Fruit fly (Drosophila melanogaster) whole organism, embryonic: ENCODE measurements around the gene CG31468.

ENCODE experiments used
- B-H2 ChIP-seq: fragments of 200-800 bp; sonication (Bioruptor generic); optimal IDR thresholded peaks from 2 replicates; lab custom pipeline; 2018; ENCODE audit warnings: missing biosample characterization, mild to moderate bottlenecking, missing genetic modification characterization
- Bgb ChIP-seq: fragments of 200-800 bp; sonication (Bioruptor generic); IDR thresholded peaks from 2 replicates; pipeline ENCODE4 v1.3.6; 2022; ENCODE audit warnings: missing biosample characterization, missing genetic modification characterization; ENCODE audit not compliant: partially characterized antibody
- CG10321 ChIP-seq: fragments of 200-800 bp; sonication (Bioruptor generic); IDR thresholded peaks from 2 replicates; pipeline ENCODE4 v1.3.6; 2022; ENCODE audit warnings: missing biosample characterization, missing genetic modification characterization
- CG11504 ChIP-seq: fragments of 200-800 bp; sonication (Bioruptor generic); optimal IDR thresholded peaks from 3 replicates; lab custom pipeline; 2019; ENCODE audit warnings: missing biosample characterization, mild to moderate bottlenecking, missing genetic modification characterization, moderate library complexity
- CG12391 ChIP-seq: fragments of 200-800 bp; sonication (Bioruptor generic); optimal IDR thresholded peaks from 3 replicates; lab custom pipeline; 2018; ENCODE audit warnings: missing biosample characterization, mild to moderate bottlenecking, missing genetic modification characterization, moderate library complexity
- CG12659 ChIP-seq: fragments of 200-800 bp; sonication (Bioruptor generic); optimal IDR thresholded peaks from 3 replicates; lab custom pipeline; 2017; ENCODE audit warnings: mild to moderate bottlenecking, missing biosample characterization, missing genetic modification reagents, missing genetic modification characterization
- CG14441 ChIP-seq: fragments of 200-800 bp; sonication (Bioruptor generic); IDR thresholded peaks from 2 replicates; pipeline ENCODE4 v1.3.6; 2022; ENCODE audit warnings: missing biosample characterization, missing genetic modification characterization
- CG1832 ChIP-seq: fragments of 200-800 bp; sonication (Bioruptor generic); optimal IDR thresholded peaks from 2 replicates; lab custom pipeline; 2017; ENCODE audit warnings: missing biosample characterization, mild to moderate bottlenecking, missing genetic modification characterization, inconsistent platforms
- CG18619 ChIP-seq: fragments of 200-800 bp; sonication (Bioruptor generic); optimal IDR thresholded peaks from 3 replicates; lab custom pipeline; 2017; ENCODE audit warnings: missing biosample characterization, mild to moderate bottlenecking, missing genetic modification characterization
- CG32772 ChIP-seq: fragments of 200-800 bp; sonication (Bioruptor generic); IDR thresholded peaks from 2 replicates; pipeline ENCODE4 v1.3.6; 2022; ENCODE audit warnings: missing biosample characterization, missing genetic modification characterization
- CG3847 ChIP-seq: fragments of 200-800 bp; sonication (Bioruptor generic); IDR thresholded peaks from 2 replicates; pipeline ENCODE4 v1.3.6; 2022; ENCODE audit warnings: missing biosample characterization, missing genetic modification characterization
- CG4617 ChIP-seq: fragments of 200-800 bp; sonication (Bioruptor generic); optimal IDR thresholded peaks from 3 replicates; lab custom pipeline; 2016; ENCODE audit warnings: missing biosample characterization, missing genetic modification characterization, borderline replicate concordance
- CG4854 ChIP-seq: fragments of 200-800 bp; sonication (Bioruptor generic); optimal IDR thresholded peaks from 2 replicates; lab custom pipeline; 2016; ENCODE audit warnings: missing biosample characterization, missing genetic modification characterization, inconsistent platforms
- CG6254 ChIP-seq: fragments of 200-800 bp; sonication (Bioruptor generic); optimal IDR thresholded peaks from 3 replicates; lab custom pipeline; 2017; ENCODE audit warnings: mild to moderate bottlenecking, missing biosample characterization, missing genetic modification reagents, missing genetic modification characterization
- CG8281 ChIP-seq: fragments of 200-800 bp; sonication (Bioruptor generic); optimal IDR thresholded peaks from 2 replicates; lab custom pipeline; 2018; ENCODE audit warnings: missing biosample characterization, mild to moderate bottlenecking, missing genetic modification characterization, moderate library complexity
- CG8765 ChIP-seq: fragments of 200-800 bp; sonication (Bioruptor generic); IDR thresholded peaks from 2 replicates; pipeline ENCODE4 v1.3.6; 2022; ENCODE audit warnings: missing biosample characterization, missing genetic modification characterization
- CG9817 ChIP-seq: fragments of 200-800 bp; sonication (Bioruptor generic); optimal IDR thresholded peaks from 2 replicates; lab custom pipeline; 2018; ENCODE audit warnings: missing biosample characterization, mild to moderate bottlenecking, missing genetic modification characterization, moderate library complexity
- CoRest ChIP-seq: fragments of 200-800 bp; sonication (Bioruptor generic); optimal IDR thresholded peaks from 3 replicates; lab custom pipeline; 2018; ENCODE audit warnings: missing biosample characterization, mild to moderate bottlenecking, missing genetic modification characterization, moderate library complexity
- Deaf1 ChIP-seq: fragments of 200-800 bp; optimal IDR thresholded peaks from 3 replicates; lab custom pipeline; 2019; ENCODE audit warnings: missing biosample characterization, mild to moderate bottlenecking, missing genetic modification characterization, moderate library complexity
- Doc2 ChIP-seq: fragments of 200-800 bp; sonication (Bioruptor generic); IDR thresholded peaks from 2 replicates; pipeline ENCODE4 v1.3.6; 2022; ENCODE audit warnings: missing biosample characterization, missing genetic modification characterization
- Ets97D ChIP-seq: fragments of 200-800 bp; sonication (Bioruptor generic); optimal IDR thresholded peaks from 3 replicates; lab custom pipeline; 2016; ENCODE audit warnings: missing biosample characterization, missing genetic modification characterization
- HLH4C ChIP-seq: fragments of 200-800 bp; sonication (Bioruptor generic); IDR thresholded peaks from 3 replicates; pipeline ENCODE4 v1.3.6; 2022; ENCODE audit warnings: missing biosample characterization, missing genetic modification characterization; ENCODE audit not compliant: partially characterized antibody
- Meics ChIP-seq: fragments of 200-800 bp; sonication (Bioruptor generic); optimal IDR thresholded peaks from 2 replicates; lab custom pipeline; 2017; ENCODE audit warnings: missing biosample characterization, mild to moderate bottlenecking, missing genetic modification characterization
- Neu2 ChIP-seq: fragments of 200-800 bp; sonication (Bioruptor generic); optimal IDR thresholded peaks from 3 replicates; lab custom pipeline; 2016; ENCODE audit warnings: missing biosample characterization, missing genetic modification characterization, borderline replicate concordance
- Ravus ChIP-seq: fragments of 200-800 bp; sonication (Bioruptor generic); IDR thresholded peaks from 2 replicates; pipeline ENCODE4 v1.3.6; 2022; ENCODE audit warnings: missing biosample characterization, missing genetic modification characterization
- Sox102F ChIP-seq: fragments of 200-800 bp; sonication (Bioruptor generic); optimal IDR thresholded peaks from 2 replicates; lab custom pipeline; 2018; ENCODE audit warnings: missing biosample characterization, mild to moderate bottlenecking, missing genetic modification characterization, moderate library complexity
- Vsx1 ChIP-seq: fragments of 200-800 bp; sonication (Bioruptor generic); optimal IDR thresholded peaks from 2 replicates; lab custom pipeline; 2017; ENCODE audit warnings: missing biosample characterization, mild to moderate bottlenecking, missing genetic modification characterization, missing genetic modification reagents
- bigmax ChIP-seq: fragments of 200-800 bp; sonication (Bioruptor generic); optimal IDR thresholded peaks from 2 replicates; lab custom pipeline; 2018; ENCODE audit warnings: missing biosample characterization, mild to moderate bottlenecking, missing genetic modification characterization
- cas ChIP-seq: fragments of 200-800 bp; sonication (Bioruptor generic); IDR thresholded peaks from 2 replicates; pipeline ENCODE4 v1.3.6; 2022; ENCODE audit warnings: missing biosample characterization, missing genetic modification characterization
- ci ChIP-seq: fragments of 200-800 bp; sonication (Bioruptor generic); IDR thresholded peaks from 3 replicates; pipeline ENCODE4 v1.3.6; 2022; ENCODE audit warnings: missing biosample characterization, missing genetic modification characterization
- corto ChIP-seq: fragments of 200-800 bp; sonication (Bioruptor generic); optimal IDR thresholded peaks from 2 replicates; lab custom pipeline; 2016; ENCODE audit warnings: missing biosample characterization, mild to moderate bottlenecking, missing genetic modification characterization, moderate library complexity
- dimm ChIP-seq: fragments of 200-800 bp; sonication (Bioruptor generic); IDR thresholded peaks from 2 replicates; pipeline ENCODE4 v1.3.6; 2022; ENCODE audit warnings: missing biosample characterization, missing genetic modification characterization
- grau ChIP-seq: fragments of 200-800 bp; optimal IDR thresholded peaks from 3 replicates; lab custom pipeline; 2019; ENCODE audit warnings: missing biosample characterization, mild to moderate bottlenecking, missing genetic modification characterization, moderate library complexity
- gsb-n ChIP-seq: fragments of 200-800 bp; sonication (Bioruptor generic); optimal IDR thresholded peaks from 3 replicates; lab custom pipeline; 2018; ENCODE audit warnings: missing biosample characterization, mild to moderate bottlenecking, missing genetic modification characterization
- ham ChIP-seq: fragments of 200-800 bp; sonication (Bioruptor generic); IDR thresholded peaks from 2 replicates; pipeline ENCODE4 v1.3.6; 2022; ENCODE audit warnings: missing biosample characterization, missing genetic modification characterization
- lola ChIP-seq, 3 experiments: fragments of >200 bp in 2 of 3; fragments of 200-800 bp in 1 of 3; sonication (Bioruptor generic) in 1 of 3; optimal IDR thresholded peaks; 2 replicates each; lab custom pipeline; 2017 to 2019; ENCODE audit warnings: missing biosample characterization in 3 of 3, missing genetic modification characterization in 3 of 3, mild to moderate bottlenecking in 1 of 3, moderate library complexity in 1 of 3
- lov ChIP-seq, 2 experiments: fragments of 200-800 bp in 1 of 2; fragments of >200 bp in 1 of 2; sonication (Bioruptor generic) in 1 of 2; IDR thresholded peaks in 1 of 2; optimal IDR thresholded peaks in 1 of 2; 2 replicates in 1 of 2; 3 replicates in 1 of 2; pipeline versions ENCODE4 v1.3.6 to Lab custom; 2017 to 2022; ENCODE audit warnings: missing biosample characterization in 1 of 2, missing genetic modification characterization in 1 of 2
- mam ChIP-seq: fragments of 200-800 bp; sonication (Bioruptor generic); optimal IDR thresholded peaks from 3 replicates; lab custom pipeline; 2016; ENCODE audit warnings: missing biosample characterization, missing genetic modification characterization
- nau ChIP-seq: fragments of 200-800 bp; sonication (Bioruptor generic); optimal IDR thresholded peaks from 3 replicates; lab custom pipeline; 2017; ENCODE audit warnings: missing biosample characterization, mild to moderate bottlenecking, missing genetic modification characterization, missing genetic modification reagents
- nmo ChIP-seq: fragments of 200-800 bp; sonication (Bioruptor generic); optimal IDR thresholded peaks from 2 replicates; lab custom pipeline; 2018; ENCODE audit warnings: missing biosample characterization, mild to moderate bottlenecking, missing genetic modification characterization, moderate library complexity
- nom ChIP-seq: fragments of 200-800 bp; sonication (Bioruptor generic); optimal IDR thresholded peaks from 2 replicates; lab custom pipeline; 2017; ENCODE audit warnings: missing biosample characterization, missing genetic modification characterization, mild to moderate bottlenecking, moderate library complexity, missing genetic modification reagents
- pfk ChIP-seq: fragments of 200-800 bp; sonication (Bioruptor generic); optimal IDR thresholded peaks from 2 replicates; lab custom pipeline; 2018; ENCODE audit warnings: missing biosample characterization, mild to moderate bottlenecking, missing genetic modification characterization, moderate library complexity
- pita ChIP-seq: fragments of 200-800 bp; sonication (Bioruptor generic); optimal IDR thresholded peaks from 2 replicates; lab custom pipeline; 2017; ENCODE audit warnings: missing biosample characterization, mild to moderate bottlenecking, missing genetic modification characterization
- pzg ChIP-seq: fragments of 200-800 bp; sonication (Bioruptor generic); optimal IDR thresholded peaks from 3 replicates; lab custom pipeline; 2018; ENCODE audit warnings: missing biosample characterization, mild to moderate bottlenecking, missing genetic modification characterization, moderate library complexity
- sima ChIP-seq: fragments of 200-800 bp; sonication (Bioruptor generic); optimal IDR thresholded peaks from 2 replicates; lab custom pipeline; 2016; ENCODE audit warnings: missing biosample characterization, missing genetic modification characterization
- slbo ChIP-seq: fragments of 200-800 bp; sonication (Bioruptor generic); IDR thresholded peaks from 2 replicates; pipeline ENCODE4 v1.3.6; 2022; ENCODE audit warnings: missing biosample characterization, missing genetic modification characterization
- sob ChIP-seq: fragments of 200-800 bp; sonication (Bioruptor generic); IDR thresholded peaks from 2 replicates; pipeline ENCODE4 v1.3.6; 2022; ENCODE audit warnings: missing biosample characterization, missing genetic modification characterization
- sug ChIP-seq: fragments of 200-800 bp; optimal IDR thresholded peaks from 2 replicates; lab custom pipeline; 2019; ENCODE audit warnings: missing biosample characterization, mild to moderate bottlenecking, missing genetic modification characterization, moderate library complexity
- tin ChIP-seq: fragments of 200-800 bp; sonication (Bioruptor generic); optimal IDR thresholded peaks from 3 replicates; lab custom pipeline; 2016; ENCODE audit warnings: missing biosample characterization, missing genetic modification characterization

The CG31468 gene

dm6 chr3R:23721936-23722335 is 21.8 kb upstream of the CG31468 start (continued):
- TF ChIP-seq CG12659 (peak; percentile 61), CG8281 (tag; lab: Kevin White, UChicago) (no peak), nom (no peak), tin (GFP tag; lab: Kevin White, UChicago) (no peak), Ets97D (GFP tag; lab: Kevin White, UChicago) (peak; percentile 2), HLH4C (GFP tag; lab: Robert Waterston, UW) (no peak), bigmax (no peak), Ravus (GFP tag; lab: Robert Waterston, UW) (no peak), CG18619 (peak; percentile 2), CoRest (peak; percentile 70), cas (GFP tag; lab: Robert Waterston, UW) (no peak), nmo (GFP tag; lab: Kevin White, UChicago) (peak; percentile 50), lov (optimal IDR thresholded peaks at IDR 0.05; lab: Kevin White, UChicago) (no peak), lov (GFP tag; IDR thresholded peaks at IDR 0.05; lab: Robert Waterston, UW) (no peak), sug (peak; percentile 66), mam (GFP tag; lab: Kevin White, UChicago) (peak; percentile 19), ci (0 out of 3 replicates have a peak, but pooled peaks have one; percentile 26), B-H2 (GFP tag; lab: Kevin White, UChicago) (peak; percentile 72), CG12391 (tag; lab: Kevin White, UChicago) (peak; percentile 43), Sox102F (GFP tag; lab: Kevin White, UChicago) (peak; percentile 47), pzg (peak; percentile 20), CG3847 (peak; percentile 65), Bgb (GFP tag; lab: Robert Waterston, UW) (peak; percentile 42; the same call in 1 of the 2 replicates), Deaf1 (tag; lab: Kevin White, UChicago) (peak; percentile 0), gsb-n (tag; lab: Kevin White, UChicago) (peak; percentile 7), CG4854 (no peak), Meics (GFP tag; lab: Kevin White, UChicago) (peak; percentile 35), CG1832 (GFP tag; lab: Kevin White, UChicago) (no peak), slbo (GFP tag; lab: Robert Waterston, UW) (peak; percentile 56), CG6254 (GFP tag; lab: Kevin White, UChicago) (no peak), pita (GFP tag; lab: Kevin White, UChicago) (peak; percentile 17), CG14441 (GFP tag; lab: Robert Waterston, UW) (0 out of 2 replicates have a peak, but pooled peaks have one; percentile 6), lola (GFP tag; optimal IDR thresholded peaks at IDR 0.05; lab: Kevin White, UChicago) (no peak), sob (GFP tag; lab: Robert Waterston, UW) (no peak), ham (GFP tag; lab: Robert Waterston, UW) (no peak), corto (GFP tag; lab: Kevin White, UChicago) (no peak), Doc2 (GFP tag; lab: Robert Waterston, UW) (no peak), CG32772 (GFP tag; lab: Robert Waterston, UW) (no peak), nau (GFP tag; lab: Kevin White, UChicago) (no peak), pfk (GFP tag; lab: Kevin White, UChicago) (no peak), CG11504 (peak; percentile 50), CG9817 (tag; lab: Kevin White, UChicago) (peak; percentile 56), sima (GFP tag; lab: Kevin White, UChicago) (no peak), dimm (no peak), CG8765 (GFP tag; lab: Robert Waterston, UW) (no peak), Neu2 (GFP tag; lab: Kevin White, UChicago) (no peak), CG4617 (GFP tag; lab: Kevin White, UChicago) (peak; percentile 7), grau (peak; percentile 56), CG10321 (GFP tag; lab: Robert Waterston, UW) (no peak), Vsx1 (GFP tag; lab: Kevin White, UChicago) (no peak)
